Worm (Caenorhabditis elegans): Measurements from ENCODE around the gene F13B12.3.

- no peak for TF ChIP-seq nhr-76 (tag; optimal IDR thresholded peaks at IDR 0.05)
- TF ChIP-seq ces-1 (GFP tag; optimal IDR thresholded peaks at IDR 0.05), result no peak
These were observed 44.7 kb downstream of the F13B12.3 start, which contains the start of the genes F01D4.5 and ced-5 for ce11 chrIV:10483607-10484117.
